Worm (Caenorhabditis elegans): Measurements from ENCODE around the gene nhr-196.
"Not testable (repeated sequence)": the region's sequence is repeated elsewhere in the genome, so short reads cannot be mapped to it uniquely, and the experiment has no call there.

nhr-196 gene

DNA sequence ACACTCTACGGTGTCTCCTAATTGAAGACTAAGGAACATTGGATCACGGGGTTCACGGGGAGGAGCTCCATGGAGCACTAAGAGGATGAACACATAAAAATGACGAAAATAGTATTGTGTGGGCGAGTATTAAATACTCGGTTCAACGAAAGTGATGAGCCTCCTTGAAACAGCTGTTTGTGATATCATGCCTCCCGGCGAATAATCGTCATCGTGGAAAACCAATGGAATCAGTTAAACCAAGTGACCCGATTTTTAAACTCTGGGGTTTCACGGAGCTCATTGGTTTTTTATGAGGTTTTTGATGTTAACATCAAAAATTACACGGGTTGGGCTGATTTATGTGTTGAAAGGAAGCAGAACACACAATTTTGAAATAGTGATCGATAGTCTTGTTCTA lies 23.9 kb upstream of the nhr-196 start:
- TF ChIP-seq pros-1 (tag; optimal IDR thresholded peaks at IDR 0.05) (no peak), ceh-34 (tag; optimal IDR thresholded peaks at IDR 0.05) (no peak), Y22D7AL.16 (tag; optimal IDR thresholded peaks at IDR 0.05) (no peak), K09A11.1 (tag; optimal IDR thresholded peaks at IDR 0.05; ENCODE audit: insufficient read depth) (no peak)

DNA sequence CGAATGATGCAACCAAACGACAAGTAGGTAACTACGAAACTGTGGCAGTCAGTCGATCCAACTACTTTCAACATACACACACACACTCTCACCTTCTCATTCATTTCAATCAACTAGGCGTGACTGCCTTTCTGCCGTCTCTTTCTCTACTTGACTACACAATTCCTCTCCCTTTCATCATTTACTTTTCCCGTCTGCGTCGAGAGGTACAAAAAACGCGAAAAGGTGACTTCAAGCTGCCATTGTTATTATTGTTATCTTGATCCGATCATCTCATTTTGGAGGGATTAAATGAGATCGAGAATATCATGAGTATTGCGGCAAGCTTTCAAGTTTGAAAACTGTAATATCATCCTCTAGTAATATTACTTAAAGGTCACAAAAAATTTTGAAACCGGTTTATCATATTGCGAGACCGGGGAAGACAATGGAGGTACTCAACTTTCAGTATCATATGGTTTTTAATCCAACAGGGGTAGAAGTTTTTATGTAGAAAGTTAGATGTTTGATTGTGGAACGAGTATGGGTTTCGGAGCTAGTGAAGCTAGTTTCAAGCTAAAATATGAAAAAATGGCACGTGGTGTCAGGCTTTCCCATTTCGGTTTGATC lies 21.4 kb upstream of the nhr-196 start:
- TF ChIP-seq elt-2 (tag; optimal IDR thresholded peaks at IDR 0.05) (no peak), pha-4 (tag; optimal IDR thresholded peaks at IDR 0.05) (no peak), ceh-9 (tag; optimal IDR thresholded peaks at IDR 0.05) (no peak), hlh-15 (tag; optimal IDR thresholded peaks at IDR 0.05) (no peak), fkh-6 (tag; optimal IDR thresholded peaks at IDR 0.05) (no peak), gmeb-2 (tag; optimal IDR thresholded peaks at IDR 0.05) (no peak), ceh-24 (tag; optimal IDR thresholded peaks at IDR 0.05) (no peak), ceh-18 (tag; optimal IDR thresholded peaks at IDR 0.05) (peak; percentile 20), C08G9.2 (tag; optimal IDR thresholded peaks at IDR 0.05) (no peak), dmd-4 (tag; optimal IDR thresholded peaks at IDR 0.05; ENCODE audit: borderline replicate concordance) (no peak), dve-1 (tag; optimal IDR thresholded peaks at IDR 0.05) (peak; percentile 57), unc-55 (GFP tag; optimal IDR thresholded peaks at IDR 0.05) (peak; percentile 60), nhr-232 (tag; optimal IDR thresholded peaks at IDR 0.05) (no peak), ceh-31 (tag; optimal IDR thresholded peaks at IDR 0.05) (peak; percentile 22), rnt-1 (tag; optimal IDR thresholded peaks at IDR 0.05) (peak; percentile 17), pqm-1 (tag; optimal IDR thresholded peaks at IDR 0.05) (no peak), pax-1 (tag; optimal IDR thresholded peaks at IDR 0.05) (peak; percentile 62), pag-3 (tag; optimal IDR thresholded peaks at IDR 0.05; ENCODE audit: borderline replicate concordance) (no peak), pha-2 (tag; optimal IDR thresholded peaks at IDR 0.05) (no peak), ceh-2 (tag; optimal IDR thresholded peaks at IDR 0.05) (no peak), nfya-1 (tag; optimal IDR thresholded peaks at IDR 0.05) (no peak), madf-2 (tag; optimal IDR thresholded peaks at IDR 0.05) (no peak)

DNA sequence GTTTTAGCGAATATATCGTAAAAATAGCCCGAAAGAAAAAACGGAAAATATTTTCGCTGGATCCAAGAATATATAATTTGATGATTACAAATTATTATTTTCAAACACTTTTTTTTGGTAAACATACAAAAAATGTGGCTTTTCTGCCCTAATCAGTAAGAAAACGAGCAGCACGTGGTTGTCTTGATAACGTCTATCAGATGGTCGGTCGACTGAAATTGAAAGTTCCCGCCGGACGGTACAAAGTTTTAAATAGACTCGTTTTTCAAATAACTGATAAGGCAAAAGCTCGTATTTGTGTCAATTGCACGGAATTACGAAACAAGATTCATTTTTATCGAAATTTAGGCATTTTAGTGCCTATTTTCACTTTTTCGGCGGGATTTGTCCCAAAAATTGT lies 18.8 kb upstream of the nhr-196 start:
- TF ChIP-seq elt-2 (tag; optimal IDR thresholded peaks at IDR 0.05) (peak; percentile 75), ttx-3 (tag; optimal IDR thresholded peaks at IDR 0.05) (no peak), pat-9 (tag; optimal IDR thresholded peaks at IDR 0.05) (no peak), pha-2 (tag; optimal IDR thresholded peaks at IDR 0.05) (no peak), pqm-1 (tag; optimal IDR thresholded peaks at IDR 0.05) (peak; percentile 5), tbx-7 (tag; optimal IDR thresholded peaks at IDR 0.05) (no peak), ets-4 (tag; optimal IDR thresholded peaks at IDR 0.05) (no peak)

DNA sequence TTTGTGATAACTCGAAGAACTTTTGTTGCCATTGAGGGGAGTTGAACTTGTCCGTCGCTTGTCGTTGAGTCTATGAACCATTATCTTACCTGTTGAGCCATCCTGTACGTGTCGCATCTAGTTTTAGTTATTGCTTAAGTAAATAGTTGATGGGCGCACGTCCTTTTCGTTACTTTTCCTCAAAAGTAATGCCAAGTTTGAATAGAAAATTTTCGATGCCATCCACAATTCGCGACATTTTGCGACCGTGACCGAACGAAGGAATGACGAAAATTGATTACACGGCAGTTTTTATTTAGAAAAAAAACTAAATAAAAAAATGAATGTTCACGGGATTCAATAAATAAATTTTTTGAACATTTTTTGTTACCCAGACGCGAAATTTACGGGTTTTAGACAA lies 17.3 kb upstream of the nhr-196 start, which contains the start of gene F53E4.1:
TSS of gene F53E4.1 (minus strand) at position 101 of the 400 bp plus-strand sequence.
- not testable (repeated sequence) for TF ChIP-seq ceh-18, ztf-16, fkh-6 (tag; optimal IDR thresholded peaks at IDR 0.05)

DNA sequence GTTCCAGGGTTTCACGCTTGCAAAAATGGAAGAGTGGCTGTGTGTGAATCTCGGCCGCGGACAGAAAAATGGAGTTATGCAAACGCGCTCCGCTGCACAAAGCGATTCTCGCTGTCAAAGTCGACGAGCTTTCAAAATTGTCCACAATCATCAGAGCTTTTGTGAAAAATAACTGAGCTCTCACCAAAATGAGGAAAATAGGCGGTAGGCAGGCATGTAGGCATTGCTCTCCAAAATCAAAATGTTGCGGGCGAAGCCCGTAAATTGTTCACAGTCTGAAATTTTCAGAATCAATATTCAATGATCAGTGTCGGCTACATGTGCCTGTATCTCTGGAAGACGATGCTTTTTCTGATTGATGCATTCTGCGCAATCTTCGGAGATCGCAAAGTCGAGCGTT lies 16.6 kb upstream of the nhr-196 start, which contains the start of gene K06B4.4:
TSS of gene K06B4.4 (plus strand) at position 301 of the 400 bp plus-strand sequence.
- TF ChIP-seq fax-1 (tag; optimal IDR thresholded peaks at IDR 0.05) (no peak), zip-5 (tag; optimal IDR thresholded peaks at IDR 0.05) (no peak), sox-4 (tag; optimal IDR thresholded peaks at IDR 0.05) (no peak)
